Worm (Caenorhabditis elegans) whole organism, L4 larva: ENCODE data around the gene F46H5.4.

Source experiments
- F49E8.2 ChIP-seq: sonication (generic microtip); optimal IDR thresholded peaks from 2 replicates; lab custom pipeline; 2016; ENCODE audit warnings: missing compliant biosample characterization, mild to moderate bottlenecking, missing genetic modification characterization, borderline replicate concordance
- T20F7.1 ChIP-seq: fragments of 200-800 bp; sonication (Bioruptor generic); optimal IDR thresholded peaks from 2 replicates; lab custom pipeline; 2018; ENCODE audit warnings: mild to moderate bottlenecking, missing genetic modification characterization, missing compliant biosample characterization
- T26A8.4 ChIP-seq: fragments of 200-800 bp; sonication (Bioruptor generic); IDR thresholded peaks from 2 replicates; pipeline ENCODE4 v1.3.6; 2022; ENCODE audit warnings: missing genetic modification characterization, missing compliant biosample characterization
- Y48G9A.11 ChIP-seq: fragments of 200-800 bp; sonication (Bioruptor generic); IDR thresholded peaks from 2 replicates; pipeline ENCODE4 v1.3.6; 2022; ENCODE audit warnings: missing genetic modification reagents, missing genetic modification characterization, missing compliant biosample characterization
- Y5F2A.4 ChIP-seq: fragments of 200-800 bp; sonication (Bioruptor generic); optimal IDR thresholded peaks from 2 replicates; lab custom pipeline; 2018; ENCODE audit warnings: mild to moderate bottlenecking, missing genetic modification characterization, missing compliant biosample characterization
- ZK337.2 ChIP-seq: fragments of 200-800 bp; sonication (Bioruptor generic); IDR thresholded peaks from 2 replicates; pipeline ENCODE4 v1.3.6; 2022; ENCODE audit warnings: missing genetic modification reagents, missing genetic modification characterization, missing compliant biosample characterization
- aly-2 ChIP-seq: sonication (generic microtip); optimal IDR thresholded peaks from 2 replicates; lab custom pipeline; 2018; ENCODE audit warnings: missing biosample characterization, missing genetic modification characterization
- ama-1 ChIP-seq: fragments of 150-350 bp; optimal IDR thresholded peaks from 2 replicates; lab custom pipeline; 2014; ENCODE audit warnings: inconsistent platforms, mixed read lengths
- arid-1 ChIP-seq: fragments of 200-800 bp; sonication (Bioruptor generic); conservative IDR thresholded peaks from 2 replicates; pipeline ENCODE4 v1.3.6; 2022; ENCODE audit warnings: missing genetic modification reagents, missing genetic modification characterization, missing compliant biosample characterization
- ceh-28 ChIP-seq: fragments of 150-350 bp; optimal IDR thresholded peaks from 2 replicates; lab custom pipeline; 2014; ENCODE audit warnings: missing biosample characterization, missing genetic modification reagents, missing genetic modification characterization
- ceh-44 ChIP-seq: fragments of 200-800 bp; sonication (Bioruptor generic); IDR thresholded peaks from 2 replicates; pipeline ENCODE4 v1.3.6; 2022; ENCODE audit warnings: missing genetic modification reagents, missing genetic modification characterization, missing compliant biosample characterization
- ceh-62 ChIP-seq: sonication (generic microtip); optimal IDR thresholded peaks from 2 replicates; lab custom pipeline; 2017; ENCODE audit warnings: missing biosample characterization, missing genetic modification characterization
- ceh-82 ChIP-seq: sonication (generic microtip); optimal IDR thresholded peaks from 2 replicates; lab custom pipeline; 2017; ENCODE audit warnings: missing biosample characterization, missing genetic modification characterization
- ces-1 ChIP-seq: fragments of 150-350 bp; sonication (generic microtip); optimal IDR thresholded peaks from 4 replicates; lab custom pipeline; 2014; ENCODE audit warnings: missing biosample characterization, missing genetic modification reagents, missing genetic modification characterization
- ctbp-1 ChIP-seq: fragments of 200-800 bp; sonication (Bioruptor generic); IDR thresholded peaks from 2 replicates; pipeline ENCODE4 v1.3.6; 2022; ENCODE audit warnings: missing genetic modification reagents, missing genetic modification characterization, missing compliant biosample characterization
- daf-8 ChIP-seq: fragments of 200-800 bp; sonication (Bioruptor generic); IDR thresholded peaks from 2 replicates; pipeline ENCODE4 v1.3.6; 2022; ENCODE audit warnings: missing genetic modification characterization, missing compliant biosample characterization
- duxl-1 ChIP-seq: sonication (generic microtip); optimal IDR thresholded peaks from 2 replicates; lab custom pipeline; 2016; ENCODE audit warnings: mild to moderate bottlenecking, missing genetic modification characterization, moderate library complexity, missing compliant biosample characterization; ENCODE audit not compliant: poor library complexity
- dve-1 ChIP-seq: sonication (generic microtip); optimal IDR thresholded peaks from 2 replicates; lab custom pipeline; 2017; ENCODE audit warnings: antibody characterized with exemption, mild to moderate bottlenecking, missing genetic modification characterization, missing compliant biosample characterization; ENCODE audit not compliant: insufficient read depth
- egl-27 ChIP-seq: sonication (generic microtip); optimal IDR thresholded peaks from 3 replicates; lab custom pipeline; 2017; ENCODE audit warnings: missing biosample characterization, missing genetic modification reagents, missing genetic modification characterization
- fkh-10 ChIP-seq: fragments of 150-350 bp; optimal IDR thresholded peaks from 2 replicates; lab custom pipeline; 2014; ENCODE audit warnings: missing biosample characterization, missing genetic modification reagents, missing genetic modification characterization
- fos-1 ChIP-seq: fragments of 150-350 bp; optimal IDR thresholded peaks from 2 replicates; lab custom pipeline; 2014; ENCODE audit warnings: missing biosample characterization, missing genetic modification characterization
- gei-8 ChIP-seq: fragments of 200-800 bp; sonication (Bioruptor generic); optimal IDR thresholded peaks from 2 replicates; lab custom pipeline; 2018; ENCODE audit warnings: mild to moderate bottlenecking, missing genetic modification characterization, missing compliant biosample characterization
- lin-1 ChIP-seq: fragments of 200-800 bp; sonication (Bioruptor generic); IDR thresholded peaks from 2 replicates; pipeline ENCODE4 v1.3.6; 2022; ENCODE audit warnings: missing genetic modification reagents, missing genetic modification characterization, missing compliant biosample characterization
- lsy-2 ChIP-seq, 2 experiments: fragments of 150-350 bp in 1 of 2; sonication (generic microtip) in 1 of 2; optimal IDR thresholded peaks; 2 replicates each; lab custom pipeline; 2014 to 2017; ENCODE audit warnings: missing biosample characterization in 2 of 2, missing genetic modification characterization in 2 of 2
- madf-5 ChIP-seq, 2 experiments: fragments of 200-800 bp; sonication (Bioruptor generic); IDR thresholded peaks; 2 replicates each; pipeline ENCODE4 v1.3.6; 2022; ENCODE audit warnings: missing compliant biosample characterization in 2 of 2, missing genetic modification characterization in 2 of 2
- mdt-29 ChIP-seq: fragments of 200-800 bp; sonication (Bioruptor generic); IDR thresholded peaks from 2 replicates; pipeline ENCODE4 v1.3.6; 2022; ENCODE audit warnings: missing genetic modification reagents, missing genetic modification characterization, missing compliant biosample characterization
- mep-1 ChIP-seq: fragments of 150-350 bp; sonication (generic microtip); optimal IDR thresholded peaks from 3 replicates; lab custom pipeline; 2014; ENCODE audit warnings: missing biosample characterization, missing genetic modification characterization
- mxl-2 ChIP-seq: fragments of 200-800 bp; sonication (Bioruptor generic); conservative IDR thresholded peaks from 2 replicates; pipeline ENCODE4 v1.3.6; 2022; ENCODE audit warnings: missing genetic modification reagents, missing genetic modification characterization, missing compliant biosample characterization
- mxl-3 ChIP-seq: fragments of 200-800 bp; sonication (Bioruptor generic); optimal IDR thresholded peaks from 2 replicates; lab custom pipeline; 2018; ENCODE audit warnings: mild to moderate bottlenecking, missing genetic modification characterization, missing compliant biosample characterization
- nhr-102 ChIP-seq: sonication (generic microtip); optimal IDR thresholded peaks from 2 replicates; lab custom pipeline; 2016; ENCODE audit warnings: mild to moderate bottlenecking, missing genetic modification characterization, moderate library complexity, missing compliant biosample characterization
- nhr-11 ChIP-seq: fragments of 150-350 bp; optimal IDR thresholded peaks from 2 replicates; lab custom pipeline; 2014; ENCODE audit warnings: missing biosample characterization, missing genetic modification characterization
- nhr-42 ChIP-seq: fragments of 200-800 bp; sonication (Bioruptor generic); IDR thresholded peaks from 2 replicates; pipeline ENCODE4 v1.3.6; 2022; ENCODE audit warnings: missing genetic modification characterization, missing compliant biosample characterization
- nhr-48 ChIP-seq: sonication (generic microtip); optimal IDR thresholded peaks from 2 replicates; lab custom pipeline; 2016; ENCODE audit warnings: mild to moderate bottlenecking, missing genetic modification characterization, missing compliant biosample characterization
- nhr-77 ChIP-seq: fragments of 150-350 bp; optimal IDR thresholded peaks from 2 replicates; lab custom pipeline; 2014; ENCODE audit warnings: missing biosample characterization, missing genetic modification characterization
- rbr-2 ChIP-seq: sonication (generic microtip); optimal IDR thresholded peaks from 2 replicates; lab custom pipeline; 2016; ENCODE audit warnings: missing genotype, missing genetic modification characterization, missing compliant biosample characterization
- set-16 ChIP-seq: fragments of 200-800 bp; sonication (Bioruptor generic); IDR thresholded peaks from 2 replicates; pipeline ENCODE4 v1.3.6; 2022; ENCODE audit warnings: missing genetic modification reagents, missing genetic modification characterization, missing compliant biosample characterization
- skn-1 ChIP-seq: fragments of 150-350 bp; optimal IDR thresholded peaks from 2 replicates; lab custom pipeline; 2014; ENCODE audit warnings: missing biosample characterization, missing genetic modification characterization
- snpc-4 ChIP-seq: fragments of 150-350 bp; optimal IDR thresholded peaks from 2 replicates; lab custom pipeline; 2014; ENCODE audit warnings: missing biosample characterization, missing genetic modification characterization
- spr-3 ChIP-seq: fragments of 200-800 bp; sonication (Bioruptor generic); optimal IDR thresholded peaks from 2 replicates; lab custom pipeline; 2018; ENCODE audit warnings: mild to moderate bottlenecking, missing genetic modification characterization, missing compliant biosample characterization
- unc-130 ChIP-seq: sonication (generic microtip); optimal IDR thresholded peaks from 2 replicates; lab custom pipeline; 2016; ENCODE audit warnings: missing genetic modification reagents, missing genetic modification characterization, missing compliant biosample characterization
- unc-39 ChIP-seq: sonication (generic microtip); optimal IDR thresholded peaks from 2 replicates; lab custom pipeline; 2017; ENCODE audit warnings: missing biosample characterization, missing genetic modification characterization
- zfp-2 ChIP-seq: sonication (generic microtip); optimal IDR thresholded peaks from 2 replicates; lab custom pipeline; 2016; ENCODE audit warnings: mild to moderate bottlenecking, missing genetic modification characterization, missing compliant biosample characterization
- zip-11 ChIP-seq: fragments of 200-800 bp; sonication (Bioruptor generic); IDR thresholded peaks from 2 replicates; pipeline ENCODE4 v1.3.6; 2022; ENCODE audit warnings: missing genetic modification characterization, missing compliant biosample characterization

F46H5.4 gene

ce11 chrX:7269379-7269778 is 15.0 kb upstream of the F46H5.4 start, which contains the start of gene grd-7:
TSS of gene grd-7 (minus strand) at chrX:7269479.
- TF ChIP-seq set-16 (GFP tag; lab: Robert Waterston, UW), result 0 out of 2 replicates have a peak, but pooled peaks have one; percentile 38
- no peak for TF ChIP-seq nhr-102
- no peak for TF ChIP-seq nhr-42 (GFP tag; lab: Robert Waterston, UW)
- TF ChIP-seq mdt-29 (GFP tag; lab: Robert Waterston, UW), result no peak
- no peak for TF ChIP-seq Y5F2A.4
- TF ChIP-seq madf-5 (GFP tag; IDR thresholded peaks at IDR 0.05; lab: Robert Waterston, UW), result no peak

DNA sequence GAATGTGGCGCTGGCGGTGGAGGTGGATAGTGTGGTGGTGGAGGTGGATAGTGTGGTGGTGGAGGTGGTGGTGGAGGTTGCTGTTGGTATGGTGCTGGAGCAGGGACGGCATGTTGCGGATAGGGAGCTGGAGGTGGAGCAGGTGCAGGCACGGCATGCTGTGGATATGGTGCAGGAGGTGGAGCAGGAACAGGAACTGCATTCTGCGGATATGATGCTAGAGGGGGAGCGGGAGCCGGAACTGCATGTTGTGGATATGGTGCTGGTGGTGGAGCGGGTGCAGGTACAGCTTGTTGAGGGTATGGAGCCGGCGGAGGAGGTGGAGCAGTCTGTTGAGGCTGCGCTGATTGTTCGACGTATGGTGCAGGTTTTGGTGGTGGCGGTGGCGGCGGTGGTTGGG is 14.6 kb upstream of the F46H5.4 start:
- TF ChIP-seq arid-1 (GFP tag; lab: Robert Waterston, UW), result no peak
- peak; percentile 92 for TF ChIP-seq set-16 (GFP tag; lab: Robert Waterston, UW)

DNA sequence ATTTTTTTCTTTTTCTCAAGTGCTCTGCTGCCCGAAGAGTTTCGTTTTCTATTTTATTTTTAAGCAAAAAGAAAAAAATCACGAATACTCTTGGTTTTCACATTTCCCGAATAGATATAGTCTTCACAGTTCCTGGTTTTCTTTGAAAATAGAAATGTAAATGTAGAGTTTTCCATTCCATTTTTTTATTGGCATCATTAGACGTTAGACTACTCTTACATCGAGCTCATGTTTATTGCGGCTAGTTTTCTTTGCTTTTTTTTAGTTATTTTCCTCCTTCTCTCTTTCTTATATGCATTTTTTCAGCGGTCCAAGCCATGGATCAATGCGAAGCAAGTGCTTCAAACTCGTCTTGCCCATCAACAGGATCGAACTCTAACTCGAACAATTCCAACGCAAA is 10.9 kb upstream of the F46H5.4 start, which contains the start of gene F46H5.2:
Gene F46H5.2 (plus strand): TSS at position 301 of the 400 bp plus-strand sequence.
- TF ChIP-seq fkh-10 (GFP tag; lab: Kevin White, UChicago) (no peak), ceh-44 (no peak), T20F7.1 (GFP tag; lab: Kevin White, UChicago) (no peak), nhr-48 (tag; lab: Kevin White, UChicago) (no peak), dve-1 (tag; lab: Kevin White, UChicago) (no peak), madf-5 (GFP tag; IDR thresholded peaks at IDR 0.05; lab: Robert Waterston, UW) (no peak), set-16 (GFP tag; lab: Robert Waterston, UW) (no peak; the same call in 1 of the 2 replicates), duxl-1 (tag; lab: Kevin White, UChicago) (no peak)

ce11 chrX:7264591-7265306 is 10.3 kb upstream of the F46H5.4 start:
- TF ChIP-seq Y5F2A.4 (no peak), spr-3 (GFP tag; lab: Kevin White, UChicago) (peak; percentile 41), mxl-2 (GFP tag; lab: Robert Waterston, UW) (0 out of 2 replicates have a peak, but pooled peaks have one; percentile 14), ama-1 (lab: Kevin White, UChicago) (peak; percentile 72), nhr-11 (tag; lab: Kevin White, UChicago) (peak; percentile 77), nhr-77 (tag; lab: Kevin White, UChicago) (peak; percentile 94), rbr-2 (tag; lab: Kevin White, UChicago) (peak; percentile 96), aly-2 (tag; lab: Kevin White, UChicago) (no peak), dve-1 (tag; lab: Kevin White, UChicago) (peak; percentile 95), madf-5 (GFP tag; IDR thresholded peaks at IDR 0.05; lab: Robert Waterston, UW) (no peak), skn-1 (tag; lab: Kevin White, UChicago) (no peak), snpc-4 (tag; lab: Kevin White, UChicago) (no peak), zip-11 (GFP tag; lab: Robert Waterston, UW) (no peak), daf-8 (GFP tag; lab: Robert Waterston, UW) (no peak), egl-27 (no peak), fos-1 (tag; lab: Kevin White, UChicago) (no peak), F49E8.2 (tag; lab: Kevin White, UChicago) (no peak), ctbp-1 (peak; percentile 94), ZK337.2 (0 out of 2 replicates have a peak, but pooled peaks have one; percentile 19), unc-39 (no peak), ceh-62 (tag; lab: Kevin White, UChicago) (no peak), ces-1 (peak; percentile 0), mxl-3 (peak; percentile 82), T26A8.4 (GFP tag; lab: Robert Waterston, UW) (peak; percentile 86), Y48G9A.11 (GFP tag; lab: Robert Waterston, UW) (no peak), ceh-28 (tag; lab: Kevin White, UChicago) (peak; percentile 4), ceh-82 (tag; lab: Kevin White, UChicago) (no peak), lsy-2 (tag; optimal IDR thresholded peaks at IDR 0.05; lab: Kevin White, UChicago) (peak; percentile 77 to 79), duxl-1 (tag; lab: Kevin White, UChicago) (peak; percentile 56), gei-8 (GFP tag; lab: Kevin White, UChicago) (no peak), mep-1 (tag; lab: Kevin White, UChicago) (peak; percentile 98), zfp-2 (tag; lab: Kevin White, UChicago) (peak; percentile 59), unc-130 (GFP tag; lab: Kevin White, UChicago) (no peak), lin-1 (GFP tag; lab: Robert Waterston, UW) (no peak)
